Worm (Caenorhabditis elegans) whole organism, L4 larva: ENCODE results near the gene B0416.4.
A peak's percentile ranks its signal among the peaks of the same experiment; 100 is the strongest.

ENCODE experiments used
- F10B5.3 ChIP-seq: sonication (generic microtip); optimal IDR thresholded peaks from 2 replicates; lab custom pipeline; 2016; ENCODE audit warnings: mild to moderate bottlenecking, missing genetic modification characterization, missing compliant biosample characterization
- F26F4.8 ChIP-seq: fragments of 200-800 bp; sonication (Bioruptor generic); conservative IDR thresholded peaks from 2 replicates; pipeline ENCODE4 v1.3.6; 2022; ENCODE audit warnings: missing genetic modification characterization, missing compliant biosample characterization
- F37D6.2 ChIP-seq: sonication (generic microtip); optimal IDR thresholded peaks from 2 replicates; lab custom pipeline; 2016; ENCODE audit warnings: mild to moderate bottlenecking, missing genetic modification characterization, missing compliant biosample characterization
- F44E2.7 ChIP-seq: fragments of 200-800 bp; sonication (Bioruptor generic); IDR thresholded peaks from 2 replicates; pipeline ENCODE4 v2.1.2; 2022; ENCODE audit warnings: missing genetic modification characterization, missing compliant biosample characterization
- R02D3.7 ChIP-seq: fragments of 150-350 bp; sonication (generic microtip); optimal IDR thresholded peaks from 3 replicates; lab custom pipeline; 2014; ENCODE audit warnings: missing biosample characterization, missing genetic modification characterization
- T26A8.4 ChIP-seq: fragments of 200-800 bp; sonication (Bioruptor generic); IDR thresholded peaks from 2 replicates; pipeline ENCODE4 v1.3.6; 2022; ENCODE audit warnings: missing genetic modification characterization, missing compliant biosample characterization
- Y105C5A.15 ChIP-seq: fragments of 200-800 bp; sonication (Bioruptor generic); IDR thresholded peaks from 2 replicates; pipeline ENCODE4 v1.3.6; 2022; ENCODE audit warnings: missing genetic modification characterization, missing compliant biosample characterization
- Y48G9A.11 ChIP-seq: fragments of 200-800 bp; sonication (Bioruptor generic); IDR thresholded peaks from 2 replicates; pipeline ENCODE4 v1.3.6; 2022; ENCODE audit warnings: missing genetic modification reagents, missing genetic modification characterization, missing compliant biosample characterization
- Y5F2A.4 ChIP-seq: fragments of 200-800 bp; sonication (Bioruptor generic); optimal IDR thresholded peaks from 2 replicates; lab custom pipeline; 2018; ENCODE audit warnings: mild to moderate bottlenecking, missing genetic modification characterization, missing compliant biosample characterization
- ZK337.2 ChIP-seq: fragments of 200-800 bp; sonication (Bioruptor generic); IDR thresholded peaks from 2 replicates; pipeline ENCODE4 v1.3.6; 2022; ENCODE audit warnings: missing genetic modification reagents, missing genetic modification characterization, missing compliant biosample characterization
- ZK546.5 ChIP-seq, 2 experiments: sonication (generic microtip); optimal IDR thresholded peaks; 2 replicates each; lab custom pipeline; 2017; ENCODE audit warnings: missing biosample characterization in 2 of 2, missing genetic modification characterization in 2 of 2
- arid-1 ChIP-seq: fragments of 200-800 bp; sonication (Bioruptor generic); conservative IDR thresholded peaks from 2 replicates; pipeline ENCODE4 v1.3.6; 2022; ENCODE audit warnings: missing genetic modification reagents, missing genetic modification characterization, missing compliant biosample characterization
- ctbp-1 ChIP-seq: fragments of 200-800 bp; sonication (Bioruptor generic); IDR thresholded peaks from 2 replicates; pipeline ENCODE4 v1.3.6; 2022; ENCODE audit warnings: missing genetic modification reagents, missing genetic modification characterization, missing compliant biosample characterization
- daf-12 ChIP-seq: fragments of 150-350 bp; optimal IDR thresholded peaks from 2 replicates; lab custom pipeline; 2014; ENCODE audit warnings: missing biosample characterization, missing genetic modification reagents, missing genetic modification characterization
- dmd-6 ChIP-seq: fragments of 200-800 bp; sonication (Bioruptor generic); IDR thresholded peaks from 2 replicates; pipeline ENCODE4 v1.3.6; 2022; ENCODE audit warnings: missing genetic modification reagents, missing genetic modification characterization, missing compliant biosample characterization
- dve-1 ChIP-seq: sonication (generic microtip); optimal IDR thresholded peaks from 2 replicates; lab custom pipeline; 2017; ENCODE audit warnings: antibody characterized with exemption, mild to moderate bottlenecking, missing genetic modification characterization, missing compliant biosample characterization; ENCODE audit not compliant: insufficient read depth
- gei-8 ChIP-seq: fragments of 200-800 bp; sonication (Bioruptor generic); optimal IDR thresholded peaks from 2 replicates; lab custom pipeline; 2018; ENCODE audit warnings: mild to moderate bottlenecking, missing genetic modification characterization, missing compliant biosample characterization
- hlh-11 ChIP-seq: fragments of 200-800 bp; sonication (Bioruptor generic); optimal IDR thresholded peaks from 2 replicates; lab custom pipeline; 2018; ENCODE audit warnings: mild to moderate bottlenecking, missing genetic modification characterization, missing compliant biosample characterization
- hlh-30 ChIP-seq: sonication (generic microtip); optimal IDR thresholded peaks from 2 replicates; lab custom pipeline; 2017; ENCODE audit warnings: antibody characterized with exemption, mild to moderate bottlenecking, missing genetic modification characterization, missing compliant biosample characterization; ENCODE audit not compliant: insufficient read depth
- hmg-1.1 ChIP-seq: fragments of 200-800 bp; sonication (Bioruptor generic); IDR thresholded peaks from 2 replicates; pipeline ENCODE4 v1.3.6; 2022; ENCODE audit warnings: missing genetic modification reagents, missing genetic modification characterization, missing compliant biosample characterization
- lim-7 ChIP-seq: fragments of 200-800 bp; sonication (Bioruptor generic); IDR thresholded peaks from 2 replicates; pipeline ENCODE4 v1.3.6; 2022; ENCODE audit warnings: missing genetic modification characterization, missing compliant biosample characterization
- lin-1 ChIP-seq: fragments of 200-800 bp; sonication (Bioruptor generic); IDR thresholded peaks from 2 replicates; pipeline ENCODE4 v1.3.6; 2022; ENCODE audit warnings: missing genetic modification reagents, missing genetic modification characterization, missing compliant biosample characterization
- lin-38 ChIP-seq: fragments of 200-800 bp; sonication (Bioruptor generic); IDR thresholded peaks from 2 replicates; pipeline ENCODE4 v1.3.6; 2022; ENCODE audit warnings: missing genetic modification reagents, missing genetic modification characterization, missing compliant biosample characterization
- lir-3 ChIP-seq: sonication (generic microtip); optimal IDR thresholded peaks from 2 replicates; lab custom pipeline; 2016; ENCODE audit warnings: mild to moderate bottlenecking, missing genetic modification characterization, missing compliant biosample characterization
- madf-5 ChIP-seq, 2 experiments: fragments of 200-800 bp; sonication (Bioruptor generic); IDR thresholded peaks; 2 replicates each; pipeline ENCODE4 v1.3.6; 2022; ENCODE audit warnings: missing compliant biosample characterization in 2 of 2, missing genetic modification characterization in 2 of 2
- madf-9 ChIP-seq: fragments of 200-800 bp; sonication (Bioruptor generic); conservative IDR thresholded peaks from 2 replicates; pipeline ENCODE4 v1.3.6; 2022; ENCODE audit warnings: missing genetic modification reagents, missing genetic modification characterization, missing compliant biosample characterization
- mdt-29 ChIP-seq: fragments of 200-800 bp; sonication (Bioruptor generic); IDR thresholded peaks from 2 replicates; pipeline ENCODE4 v1.3.6; 2022; ENCODE audit warnings: missing genetic modification reagents, missing genetic modification characterization, missing compliant biosample characterization
- mep-1 ChIP-seq: fragments of 150-350 bp; sonication (generic microtip); optimal IDR thresholded peaks from 3 replicates; lab custom pipeline; 2014; ENCODE audit warnings: missing biosample characterization, missing genetic modification characterization
- mes-2 ChIP-seq: sonication (generic microtip); optimal IDR thresholded peaks from 2 replicates; lab custom pipeline; 2016; ENCODE audit warnings: missing genotype, mild to moderate bottlenecking, missing genetic modification characterization, missing compliant biosample characterization; ENCODE audit not compliant: poor library complexity, severe bottlenecking
- mxl-2 ChIP-seq: fragments of 200-800 bp; sonication (Bioruptor generic); conservative IDR thresholded peaks from 2 replicates; pipeline ENCODE4 v1.3.6; 2022; ENCODE audit warnings: missing genetic modification reagents, missing genetic modification characterization, missing compliant biosample characterization
- mxl-3 ChIP-seq: fragments of 200-800 bp; sonication (Bioruptor generic); optimal IDR thresholded peaks from 2 replicates; lab custom pipeline; 2018; ENCODE audit warnings: mild to moderate bottlenecking, missing genetic modification characterization, missing compliant biosample characterization
- nhr-10 ChIP-seq: fragments of 150-350 bp; optimal IDR thresholded peaks from 2 replicates; lab custom pipeline; 2014; ENCODE audit warnings: missing biosample characterization, missing genetic modification characterization
- nhr-41 ChIP-seq: fragments of 200-800 bp; sonication (Bioruptor generic); IDR thresholded peaks from 2 replicates; pipeline ENCODE4 v1.3.6; 2022; ENCODE audit warnings: missing genetic modification reagents, missing genetic modification characterization, missing compliant biosample characterization
- nhr-76 ChIP-seq: fragments of 150-350 bp; optimal IDR thresholded peaks from 2 replicates; lab custom pipeline; 2014; ENCODE audit warnings: missing biosample characterization, missing genetic modification characterization
- pha-4 ChIP-seq, 2 experiments: fragments of 150-350 bp in 1 of 2; fragments of 200-800 bp in 1 of 2; sonication (Bioruptor generic) in 1 of 2; IDR thresholded peaks in 1 of 2; optimal IDR thresholded peaks in 1 of 2; 2 replicates each; pipeline versions ENCODE4 v1.3.6 to Lab custom; 2014 to 2022; ENCODE audit warnings: missing genetic modification characterization in 2 of 2, missing genetic modification reagents in 2 of 2, missing biosample characterization in 1 of 2, missing compliant biosample characterization in 1 of 2
- pqm-1 ChIP-seq: sonication (generic microtip); optimal IDR thresholded peaks from 2 replicates; lab custom pipeline; 2017; ENCODE audit warnings: missing biosample characterization, missing genetic modification characterization
- rbr-2 ChIP-seq: sonication (generic microtip); optimal IDR thresholded peaks from 2 replicates; lab custom pipeline; 2016; ENCODE audit warnings: missing genotype, missing genetic modification characterization, missing compliant biosample characterization
- saeg-2 ChIP-seq: fragments of 200-800 bp; sonication (Bioruptor generic); IDR thresholded peaks from 2 replicates; pipeline ENCODE4 v1.3.6; 2022; ENCODE audit warnings: missing genetic modification reagents, missing genetic modification characterization, missing compliant biosample characterization
- skn-1 ChIP-seq: fragments of 150-350 bp; optimal IDR thresholded peaks from 2 replicates; lab custom pipeline; 2014; ENCODE audit warnings: missing biosample characterization, missing genetic modification characterization
- snpc-1.2 ChIP-seq: fragments of 200-800 bp; sonication (Bioruptor generic); IDR thresholded peaks from 2 replicates; pipeline ENCODE4 v1.3.6; 2022; ENCODE audit warnings: missing genetic modification reagents, missing genetic modification characterization, missing compliant biosample characterization
- spr-1 ChIP-seq: sonication (generic microtip); optimal IDR thresholded peaks from 2 replicates; lab custom pipeline; 2016; ENCODE audit warnings: mild to moderate bottlenecking, missing genetic modification characterization, missing compliant biosample characterization
- spr-3 ChIP-seq: fragments of 200-800 bp; sonication (Bioruptor generic); optimal IDR thresholded peaks from 2 replicates; lab custom pipeline; 2018; ENCODE audit warnings: mild to moderate bottlenecking, missing genetic modification characterization, missing compliant biosample characterization
- tag-97 ChIP-seq: fragments of 200-800 bp; sonication (Bioruptor generic); IDR thresholded peaks from 2 replicates; pipeline ENCODE4 v1.3.6; 2022; ENCODE audit warnings: missing genetic modification characterization, missing compliant biosample characterization
- unc-130 ChIP-seq: sonication (generic microtip); optimal IDR thresholded peaks from 2 replicates; lab custom pipeline; 2016; ENCODE audit warnings: missing genetic modification reagents, missing genetic modification characterization, missing compliant biosample characterization
- unc-62 ChIP-seq, 3 experiments: fragments of 150-350 bp in 1 of 3; sonication (generic microtip); optimal IDR thresholded peaks in 2 of 3; peaks in 1 of 3; 1 replicate in 1 of 3; 2 replicates in 2 of 3; lab custom pipeline; 2014 to 2017; ENCODE audit warnings: missing biosample characterization in 3 of 3, missing genetic modification characterization in 3 of 3, missing genetic modification reagents in 3 of 3, missing genotype in 1 of 3
- vab-7 ChIP-seq: fragments of 200-800 bp; sonication (Bioruptor generic); IDR thresholded peaks from 2 replicates; pipeline ENCODE4 v1.3.6; 2022; ENCODE audit warnings: missing genetic modification reagents, missing genetic modification characterization, missing compliant biosample characterization
- zfp-2 ChIP-seq: sonication (generic microtip); optimal IDR thresholded peaks from 2 replicates; lab custom pipeline; 2016; ENCODE audit warnings: mild to moderate bottlenecking, missing genetic modification characterization, missing compliant biosample characterization
- ztf-11 ChIP-seq: fragments of 150-350 bp; optimal IDR thresholded peaks from 2 replicates; lab custom pipeline; 2014; ENCODE audit warnings: missing biosample characterization, missing genetic modification characterization
- ztf-7 ChIP-seq: fragments of 150-350 bp; optimal IDR thresholded peaks from 2 replicates; lab custom pipeline; 2014; ENCODE audit warnings: missing biosample characterization, missing genetic modification characterization

B0416.4 gene

DNA sequence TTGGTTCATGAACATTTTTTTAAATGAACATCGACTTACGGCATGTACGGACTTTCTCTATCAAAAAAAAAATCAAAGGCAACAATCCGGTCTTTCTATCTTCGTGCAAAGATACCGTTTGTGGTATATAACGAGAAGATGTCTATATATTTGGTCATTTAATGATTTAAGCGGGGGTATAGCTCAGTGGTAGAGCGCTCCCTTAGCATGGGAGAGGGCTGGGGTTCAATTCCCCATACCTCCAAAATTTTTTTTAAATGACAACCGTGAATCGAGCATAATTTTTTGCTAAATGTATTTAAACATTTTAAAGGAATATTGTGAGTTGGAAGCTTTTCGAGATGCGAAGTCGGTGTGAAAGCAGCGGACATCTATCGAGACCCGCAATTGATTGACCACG, 40.1 kb upstream of the B0416.4 start:
- TF ChIP-seq dve-1 (tag; lab: Kevin White, UChicago) = no peak
- no peak for TF ChIP-seq lin-38 (GFP tag; lab: Robert Waterston, UW)
- no peak; the same call in none of the 2 replicates for TF ChIP-seq T26A8.4 (GFP tag; lab: Robert Waterston, UW)
- TF ChIP-seq dmd-6 (GFP tag; lab: Robert Waterston, UW) = peak; percentile 43
- TF ChIP-seq unc-62 (GFP tag; optimal IDR thresholded peaks at IDR 0.05 in 1 of 2; lab: Kevin White, UChicago) = no peak
- TF ChIP-seq unc-62 (tag; optimal IDR thresholded peaks at IDR 0.05; lab: Kevin White, UChicago) = no peak
- TF ChIP-seq vab-7 (GFP tag; lab: Robert Waterston, UW) = peak; percentile 71
- peak; percentile 26 for TF ChIP-seq spr-1 (tag; lab: Kevin White, UChicago)
- peak; percentile 30 for TF ChIP-seq hlh-30 (tag; lab: Kevin White, UChicago)
- no peak for TF ChIP-seq rbr-2 (tag; lab: Kevin White, UChicago)
- 0 out of 2 replicates have a peak, but pooled peaks have one; percentile 82 for TF ChIP-seq F44E2.7 (GFP tag; lab: Robert Waterston, UW)
- TF ChIP-seq unc-130 (GFP tag; lab: Kevin White, UChicago) = peak; percentile 15
- peak; percentile 62 for TF ChIP-seq mes-2 (tag; lab: Kevin White, UChicago)
- peak; percentile 56; the same call in 1 of the 2 replicates for TF ChIP-seq ZK337.2 (GFP tag; lab: Robert Waterston, UW)
- no peak for TF ChIP-seq mxl-2 (GFP tag; lab: Robert Waterston, UW)
- no peak for TF ChIP-seq spr-3
- no peak for TF ChIP-seq F10B5.3 (tag; lab: Kevin White, UChicago)
- 0 out of 2 replicates have a peak, but pooled peaks have one; percentile 15 for TF ChIP-seq hmg-1.1 (GFP tag; lab: Robert Waterston, UW)
- TF ChIP-seq ZK546.5 (tag; optimal IDR thresholded peaks at IDR 0.05; lab: Kevin White, UChicago) = no peak
- no peak for TF ChIP-seq R02D3.7
- TF ChIP-seq zfp-2 (tag; lab: Kevin White, UChicago) = no peak
- TF ChIP-seq gei-8 (GFP tag; lab: Kevin White, UChicago) = peak; percentile 33
- peak; percentile 52 for TF ChIP-seq lir-3 (tag; lab: Kevin White, UChicago)
- TF ChIP-seq lin-1 (GFP tag; lab: Robert Waterston, UW) = peak; percentile 46; the same call in 1 of the 2 replicates
- TF ChIP-seq tag-97 (GFP tag; lab: Robert Waterston, UW) = no peak
- no peak for TF ChIP-seq nhr-76
- TF ChIP-seq saeg-2 (GFP tag; lab: Robert Waterston, UW) = 0 out of 2 replicates have a peak, but pooled peaks have one; percentile 42
- TF ChIP-seq madf-5 (GFP tag; IDR thresholded peaks at IDR 0.05; lab: Robert Waterston, UW) = peak; percentile 34 to 67; a peak in 1 of 4 replicates
- peak; percentile 78; the same call in 1 of the 2 replicates for TF ChIP-seq pha-4 (GFP tag; IDR thresholded peaks at IDR 0.05; lab: Robert Waterston, UW)
- no peak for TF ChIP-seq pha-4 (tag; optimal IDR thresholded peaks at IDR 0.05; lab: Kevin White, UChicago)
- TF ChIP-seq nhr-10 (tag; lab: Kevin White, UChicago) = no peak
- no peak for TF ChIP-seq pqm-1 (tag; lab: Kevin White, UChicago)
- peak; percentile 72 for TF ChIP-seq Y48G9A.11 (GFP tag; lab: Robert Waterston, UW)
- peak; percentile 83 for TF ChIP-seq madf-9
- peak; percentile 73 for TF ChIP-seq arid-1 (GFP tag; lab: Robert Waterston, UW)
- TF ChIP-seq lim-7 (GFP tag; lab: Robert Waterston, UW) = peak; percentile 88
- TF ChIP-seq F37D6.2 (tag; lab: Kevin White, UChicago) = no peak
- peak; percentile 69; the same call in 1 of the 2 replicates for TF ChIP-seq F26F4.8 (GFP tag; lab: Robert Waterston, UW)
- TF ChIP-seq Y5F2A.4 (GFP tag; lab: Kevin White, UChicago) = peak; percentile 23
- TF ChIP-seq mdt-29 (GFP tag; lab: Robert Waterston, UW) = 0 out of 2 replicates have a peak, but pooled peaks have one; percentile 8
- 0 out of 2 replicates have a peak, but pooled peaks have one; percentile 69 for TF ChIP-seq Y105C5A.15
- 0 out of 2 replicates have a peak, but pooled peaks have one; percentile 36 for TF ChIP-seq ctbp-1 (GFP tag; lab: Robert Waterston, UW)
- TF ChIP-seq mep-1 (tag; lab: Kevin White, UChicago) = no peak
- TF ChIP-seq hlh-11 (tag; lab: Kevin White, UChicago) = peak; percentile 11
- TF ChIP-seq nhr-41 (GFP tag; lab: Robert Waterston, UW) = peak; percentile 62; the same call in 1 of the 2 replicates
- no peak for TF ChIP-seq skn-1 (tag; lab: Kevin White, UChicago)
- no peak for TF ChIP-seq ztf-11 (tag; lab: Kevin White, UChicago)
- TF ChIP-seq ztf-7 (tag; lab: Kevin White, UChicago) = no peak
- TF ChIP-seq mxl-3 (GFP tag; lab: Kevin White, UChicago) = no peak
- TF ChIP-seq snpc-1.2 (GFP tag; lab: Robert Waterston, UW) = no peak; the same call in 1 of the 2 replicates
- TF ChIP-seq daf-12 (tag; lab: Kevin White, UChicago) = no peak
